Worm (Caenorhabditis elegans) whole organism, L4 larva: ENCODE measurements around the gene T23B12.11.

Experiments
- egl-27 ChIP-seq: sonication (generic microtip); optimal IDR thresholded peaks from 3 replicates; lab custom pipeline; 2017; ENCODE audit warnings: missing biosample characterization, missing genetic modification reagents, missing genetic modification characterization
- lin-15B ChIP-seq: fragments of 150-350 bp; sonication (generic microtip); optimal IDR thresholded peaks from 3 replicates; lab custom pipeline; 2014; ENCODE audit warnings: missing biosample characterization, missing genetic modification characterization
- mxl-2 ChIP-seq: fragments of 200-800 bp; sonication (Bioruptor generic); conservative IDR thresholded peaks from 2 replicates; pipeline ENCODE4 v1.3.6; 2022; ENCODE audit warnings: missing genetic modification reagents, missing genetic modification characterization, missing compliant biosample characterization
- unc-130 ChIP-seq: sonication (generic microtip); optimal IDR thresholded peaks from 2 replicates; lab custom pipeline; 2016; ENCODE audit warnings: missing genetic modification reagents, missing genetic modification characterization, missing compliant biosample characterization
- unc-62 ChIP-seq, 3 experiments: fragments of 150-350 bp in 1 of 3; sonication (generic microtip); optimal IDR thresholded peaks in 2 of 3; peaks in 1 of 3; 1 replicate in 1 of 3; 2 replicates in 2 of 3; lab custom pipeline; 2014 to 2017; ENCODE audit warnings: missing biosample characterization in 3 of 3, missing genetic modification characterization in 3 of 3, missing genetic modification reagents in 3 of 3, missing genotype in 1 of 3

DNA sequence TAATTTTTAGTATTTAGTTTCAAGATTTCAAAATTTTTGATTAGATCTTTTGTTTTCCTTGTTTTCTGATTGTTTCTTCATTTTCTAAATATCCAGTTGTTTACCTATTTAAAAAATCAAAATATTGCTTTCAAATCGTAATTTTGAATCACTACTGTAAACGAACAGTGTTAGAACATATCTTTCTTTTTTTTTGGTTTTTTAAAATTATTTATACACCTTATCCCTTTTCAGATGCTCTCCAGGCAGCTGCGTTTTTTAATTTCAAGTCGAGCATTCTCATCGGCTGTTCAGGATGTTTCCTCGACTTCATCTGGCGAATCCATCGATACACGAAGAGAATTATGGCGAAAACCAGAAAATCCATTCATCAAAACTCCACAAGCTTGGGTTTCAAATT is 11.8 kb downstream of the T23B12.11 start, which contains the start of gene mrpl-4:
- no peak for TF ChIP-seq mxl-2 (GFP tag; lab: Robert Waterston, UW)
- peak in 1 of 2 experiments; percentile 91 for TF ChIP-seq unc-62 (GFP tag; optimal IDR thresholded peaks at IDR 0.05 in 1 of 2; lab: Kevin White, UChicago)
- TF ChIP-seq unc-62 (tag; optimal IDR thresholded peaks at IDR 0.05; lab: Kevin White, UChicago): no peak
- no peak for TF ChIP-seq egl-27 (tag; lab: Kevin White, UChicago)
- no peak for TF ChIP-seq lin-15B (tag; lab: Kevin White, UChicago)
- no peak for TF ChIP-seq unc-130 (GFP tag; lab: Kevin White, UChicago)
